Worm (Caenorhabditis elegans) whole organism, L4/young adult: Measurements from ENCODE around the gene str-86.

Source experiments
- W03F9.2 ChIP-seq: fragments of 150-350 bp; optimal IDR thresholded peaks from 2 replicates; lab custom pipeline; 2014; ENCODE audit warnings: missing biosample characterization, missing genetic modification characterization
- dao-5 ChIP-seq: sonication (generic microtip); optimal IDR thresholded peaks from 2 replicates; lab custom pipeline; 2016; ENCODE audit warnings: missing genotype, missing genetic modification characterization, moderate library complexity, missing compliant biosample characterization
- him-1 ChIP-seq: sonication (generic microtip); optimal IDR thresholded peaks from 2 replicates; lab custom pipeline; 2016; ENCODE audit warnings: missing genotype, missing genetic modification reagents, missing genetic modification characterization, missing compliant biosample characterization

- TF ChIP-seq him-1 (no peak), dao-5 (no peak), W03F9.2 (no peak)
Observed at ce11 chrV:8994801-8995200, 11.3 kb upstream of the str-86 start, which contains the start of gene F59E11.5.
